Fruit fly (Drosophila melanogaster): ENCODE results near the gene PolE2.
A peak's percentile ranks its signal among the peaks of the same experiment; 100 is the strongest.

The PolE2 gene

dm6 chr3L:5862994-5863393 is 34.2 kb downstream of the PolE2 start (continued):
- TF ChIP-seq Eip93F (GFP tag; optimal IDR thresholded peaks at IDR 0.05) = peak; percentile 13
- TF ChIP-seq Eip78C (GFP tag) = peak; percentile 93
- peak; percentile 47 for TF ChIP-seq CG11762 (GFP tag; optimal IDR thresholded peaks at IDR 0.05; ENCODE audit: insufficient read depth)
- TF ChIP-seq CG4318 (GFP tag; optimal IDR thresholded peaks at IDR 0.05) = no peak
- TF ChIP-seq OdsH (GFP tag; optimal IDR thresholded peaks at IDR 0.05) = peak; percentile 57
- peak; percentile 55 for TF ChIP-seq acj6 (GFP tag; optimal IDR thresholded peaks at IDR 0.05)
- peak; percentile 69 for TF ChIP-seq esn (GFP tag; optimal IDR thresholded peaks at IDR 0.05)
- TF ChIP-seq CG10669 (GFP tag; optimal IDR thresholded peaks at IDR 0.05) = peak; percentile 54
- peak; percentile 70 for TF ChIP-seq CG31627 (GFP tag; optimal IDR thresholded peaks at IDR 0.05)
- peak in 1 of 2 experiments; percentile 11 for TF ChIP-seq salr (GFP tag; optimal IDR thresholded peaks at IDR 0.05)
- peak; percentile 44 to 48 for TF ChIP-seq ss (GFP tag; optimal IDR thresholded peaks at IDR 0.05)
- peak; percentile 56; the same call in 2 of the 3 replicates for TF ChIP-seq CG6163 (GFP tag; IDR thresholded peaks at IDR 0.05)
- no peak for TF ChIP-seq CG6854 (GFP tag; optimal IDR thresholded peaks at IDR 0.05)
- TF ChIP-seq CG8632 (GFP tag; optimal IDR thresholded peaks at IDR 0.05) = peak; percentile 58
- TF ChIP-seq CG32006 (GFP tag; optimal IDR thresholded peaks at IDR 0.05) = peak; percentile 15
- TF ChIP-seq fkh (GFP tag; optimal IDR thresholded peaks at IDR 0.05) = no peak
- peak; percentile 34 for TF ChIP-seq CG8319 (GFP tag; optimal IDR thresholded peaks at IDR 0.05)
- peak; percentile 62 for TF ChIP-seq vri (GFP tag; optimal IDR thresholded peaks at IDR 0.05)
- peak; percentile 71 for TF ChIP-seq CG6792 (GFP tag; optimal IDR thresholded peaks at IDR 0.05)
- peak; percentile 6 for TF ChIP-seq Hr4 (GFP tag; optimal IDR thresholded peaks at IDR 0.05)
- TF ChIP-seq Lpt (GFP tag; optimal IDR thresholded peaks at IDR 0.05) = no peak
- TF ChIP-seq svp (GFP tag) = peak; percentile 91

dm6 chr3L:5859029-5859428 is 38.2 kb downstream of the PolE2 start:
- TF ChIP-seq eg (GFP tag; IDR thresholded peaks at IDR 0.05) (no peak), Lpt (GFP tag; optimal IDR thresholded peaks at IDR 0.05) (no peak), CG11294 (GFP tag; IDR thresholded peaks at IDR 0.05) (no peak), CG6276 (GFP tag; optimal IDR thresholded peaks at IDR 0.05) (no peak), esn (GFP tag; optimal IDR thresholded peaks at IDR 0.05) (no peak), CG3919 (GFP tag; optimal IDR thresholded peaks at IDR 0.05) (no peak), Hr39 (GFP tag; optimal IDR thresholded peaks at IDR 0.05) (no peak), vri (GFP tag; optimal IDR thresholded peaks at IDR 0.05) (no peak), Met (GFP tag; optimal IDR thresholded peaks at IDR 0.05) (no peak), CG6792 (GFP tag; optimal IDR thresholded peaks at IDR 0.05) (no peak), OdsH (GFP tag; optimal IDR thresholded peaks at IDR 0.05) (no peak), Hr38 (GFP tag; optimal IDR thresholded peaks at IDR 0.05) (no peak), svp (GFP tag) (no peak), salr (GFP tag; optimal IDR thresholded peaks at IDR 0.05) (no peak), Eip93F (GFP tag; optimal IDR thresholded peaks at IDR 0.05) (no peak), fd85E (GFP tag; optimal IDR thresholded peaks at IDR 0.05) (no peak), Sox14 (GFP tag; optimal IDR thresholded peaks at IDR 0.05) (no peak), spab (GFP tag; optimal IDR thresholded peaks at IDR 0.05) (no peak)

dm6 chr3L:5856919-5857318 is 40.3 kb downstream of the PolE2 start:
- TF ChIP-seq dac (GFP tag; optimal IDR thresholded peaks at IDR 0.05) (no peak), CG3032 (tag; optimal IDR thresholded peaks at IDR 0.05) (peak; percentile 45), net (GFP tag; optimal IDR thresholded peaks at IDR 0.05) (no peak), CG11902 (GFP tag; optimal IDR thresholded peaks at IDR 0.05) (no peak), Ets21C (GFP tag; optimal IDR thresholded peaks at IDR 0.05) (no peak), CG32006 (GFP tag; optimal IDR thresholded peaks at IDR 0.05) (peak; percentile 3), Eip75B (GFP tag; optimal IDR thresholded peaks at IDR 0.05) (peak; percentile 30), CG15336 (GFP tag; IDR thresholded peaks at IDR 0.05) (no peak), CG10669 (GFP tag; optimal IDR thresholded peaks at IDR 0.05) (peak; percentile 52), ss (GFP tag; optimal IDR thresholded peaks at IDR 0.05) (peak; percentile 25 to 52), CG10631 (GFP tag; optimal IDR thresholded peaks at IDR 0.05) (peak; percentile 28), Hr4 (GFP tag; optimal IDR thresholded peaks at IDR 0.05) (no peak), cyc (GFP tag; optimal IDR thresholded peaks at IDR 0.05) (no peak), fkh (GFP tag; optimal IDR thresholded peaks at IDR 0.05) (no peak), acj6 (GFP tag; optimal IDR thresholded peaks at IDR 0.05) (no peak), Sox14 (GFP tag; optimal IDR thresholded peaks at IDR 0.05) (peak; percentile 29), CG3919 (GFP tag; optimal IDR thresholded peaks at IDR 0.05) (peak; percentile 26), eg (GFP tag; IDR thresholded peaks at IDR 0.05) (no peak), topi (GFP tag; optimal IDR thresholded peaks at IDR 0.05) (peak; percentile 11), spab (GFP tag; optimal IDR thresholded peaks at IDR 0.05) (peak; percentile 46), CG11294 (GFP tag; IDR thresholded peaks at IDR 0.05) (no peak), achi (GFP tag; optimal IDR thresholded peaks at IDR 0.05) (no peak), lz (GFP tag; optimal IDR thresholded peaks at IDR 0.05) (peak; percentile 11), dsx (GFP tag; optimal IDR thresholded peaks at IDR 0.05; ENCODE audit: poor library complexity, severe bottlenecking) (peak; percentile 41), pdm3 (GFP tag; optimal IDR thresholded peaks at IDR 0.05) (peak; percentile 0), esn (GFP tag; optimal IDR thresholded peaks at IDR 0.05) (peak; percentile 34), Sox15 (GFP tag; optimal IDR thresholded peaks at IDR 0.05) (no peak), OdsH (GFP tag; optimal IDR thresholded peaks at IDR 0.05) (peak; percentile 14)

Measured in whole organism, prepupa.